Worm (Caenorhabditis elegans) whole organism, late embryonic: ENCODE measurements around the gene srg-36.

Experiments used
- F13H6.1 ChIP-seq: sonication (generic microtip); optimal IDR thresholded peaks from 2 replicates; lab custom pipeline; 2016; ENCODE audit warnings: missing genetic modification characterization, missing compliant biosample characterization
- ama-1 ChIP-seq: fragments of 150-350 bp; optimal IDR thresholded peaks from 2 replicates; lab custom pipeline; 2014
- dmd-4 ChIP-seq: sonication (generic microtip); optimal IDR thresholded peaks from 2 replicates; lab custom pipeline; 2016; ENCODE audit warnings: borderline replicate concordance, missing genetic modification characterization, missing compliant biosample characterization
- fkh-10 ChIP-seq: fragments of 150-350 bp; optimal IDR thresholded peaks from 2 replicates; lab custom pipeline; 2014; ENCODE audit warnings: missing biosample characterization, missing genetic modification reagents, missing genetic modification characterization
- nhr-11 ChIP-seq: fragments of 150-350 bp; optimal IDR thresholded peaks from 2 replicates; lab custom pipeline; 2014; ENCODE audit warnings: missing biosample characterization, missing genetic modification characterization
- pha-2 ChIP-seq: sonication (generic microtip); optimal IDR thresholded peaks from 2 replicates; lab custom pipeline; 2017; ENCODE audit warnings: mild to moderate bottlenecking, missing genetic modification characterization, missing compliant biosample characterization
- pqm-1 ChIP-seq: sonication (generic microtip); optimal IDR thresholded peaks from 2 replicates; lab custom pipeline; 2016; ENCODE audit warnings: missing genetic modification characterization, missing compliant biosample characterization

DNA sequence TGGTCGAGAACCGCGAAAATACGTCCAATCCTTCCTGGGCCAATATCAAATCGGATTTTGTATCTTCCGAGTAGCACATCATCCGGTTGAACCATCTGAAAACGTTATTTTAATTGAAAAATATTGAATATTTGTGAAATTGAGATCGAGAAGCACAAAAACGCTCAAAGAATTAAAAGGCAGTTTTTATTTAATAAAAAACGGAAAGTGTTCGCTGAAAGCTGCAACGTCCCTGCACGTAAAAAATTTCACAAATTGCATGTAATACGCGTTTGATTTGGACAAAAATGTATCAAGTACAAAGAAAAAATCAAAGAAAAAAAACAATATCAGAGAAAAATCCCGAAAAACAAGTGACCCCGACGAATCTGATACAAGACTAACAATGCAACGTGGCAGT is 17.8 kb upstream of the srg-36 start, which contains the start of gene E02H4.6:
- no peak for TF ChIP-seq pqm-1 (tag; lab: Kevin White, UChicago)
- no peak for TF ChIP-seq dmd-4 (tag; lab: Kevin White, UChicago)
- TF ChIP-seq ama-1 (lab: Kevin White, UChicago) = no peak
- TF ChIP-seq F13H6.1 (tag; lab: Kevin White, UChicago) = no peak
- TF ChIP-seq nhr-11 (tag; lab: Kevin White, UChicago) = no peak
- no peak for TF ChIP-seq fkh-10 (GFP tag; lab: Kevin White, UChicago)
- no peak for TF ChIP-seq pha-2 (tag; lab: Kevin White, UChicago)
